Fruit fly (Drosophila melanogaster) whole organism, embryonic: ENCODE measurements around the gene Hr38.
A peak's percentile ranks its signal among the peaks of the same experiment; 100 is the strongest.

Experiments
- BEAF-32 ChIP-seq: fragments of 200-800 bp; sonication (Bioruptor generic); optimal IDR thresholded peaks from 3 replicates; lab custom pipeline; 2017; ENCODE audit warnings: missing biosample characterization, missing genetic modification characterization, mild to moderate bottlenecking, moderate library complexity, missing genetic modification reagents
- CG10267 ChIP-seq: fragments of 200-800 bp; sonication (Bioruptor generic); optimal IDR thresholded peaks from 2 replicates; lab custom pipeline; 2018; ENCODE audit warnings: missing biosample characterization, mild to moderate bottlenecking, missing genetic modification characterization, moderate library complexity
- CG10462 ChIP-seq: fragments of 200-800 bp; sonication (Bioruptor generic); optimal IDR thresholded peaks from 2 replicates; lab custom pipeline; 2016; ENCODE audit warnings: missing biosample characterization, missing genetic modification characterization
- CG10959 ChIP-seq: fragments of 200-800 bp; sonication (Bioruptor generic); IDR thresholded peaks from 2 replicates; pipeline ENCODE4 v1.3.6; 2022; ENCODE audit warnings: missing biosample characterization, missing genetic modification characterization
- CG12236 ChIP-seq: fragments of 200-800 bp; sonication (Bioruptor generic); optimal IDR thresholded peaks from 2 replicates; lab custom pipeline; 2016; ENCODE audit warnings: missing biosample characterization, missing genetic modification characterization
- CG12299 ChIP-seq: fragments of 200-800 bp; sonication (Bioruptor generic); optimal IDR thresholded peaks from 2 replicates; lab custom pipeline; 2018; ENCODE audit warnings: missing biosample characterization, mild to moderate bottlenecking, missing genetic modification characterization
- CG1233 ChIP-seq: fragments of 200-800 bp; sonication (Bioruptor generic); optimal IDR thresholded peaks from 4 replicates; lab custom pipeline; 2018; ENCODE audit warnings: missing biosample characterization, mild to moderate bottlenecking, missing genetic modification characterization
- CG12659 ChIP-seq: fragments of 200-800 bp; sonication (Bioruptor generic); optimal IDR thresholded peaks from 3 replicates; lab custom pipeline; 2017; ENCODE audit warnings: mild to moderate bottlenecking, missing biosample characterization, missing genetic modification reagents, missing genetic modification characterization
- CG13424 ChIP-seq: fragments of 200-800 bp; sonication (Bioruptor generic); optimal IDR thresholded peaks from 2 replicates; lab custom pipeline; 2019; ENCODE audit warnings: missing biosample characterization, mild to moderate bottlenecking, missing genetic modification characterization, moderate library complexity
- CG1832 ChIP-seq: fragments of 200-800 bp; sonication (Bioruptor generic); optimal IDR thresholded peaks from 2 replicates; lab custom pipeline; 2017; ENCODE audit warnings: missing biosample characterization, mild to moderate bottlenecking, missing genetic modification characterization, inconsistent platforms
- CG42726 ChIP-seq: fragments of 200-800 bp; sonication (Bioruptor generic); IDR thresholded peaks from 2 replicates; pipeline ENCODE4 v1.3.6; 2022; ENCODE audit warnings: missing biosample characterization, missing genetic modification characterization; ENCODE audit not compliant: partially characterized antibody
- CG43689 ChIP-seq: fragments of 200-800 bp; sonication (Bioruptor generic); IDR thresholded peaks from 2 replicates; pipeline ENCODE4 v1.3.6; 2022; ENCODE audit warnings: missing biosample characterization, missing genetic modification characterization
- CG5245 ChIP-seq: fragments of 200-800 bp; sonication (Bioruptor generic); optimal IDR thresholded peaks from 3 replicates; lab custom pipeline; 2016; ENCODE audit warnings: missing biosample characterization, missing genetic modification characterization
- CG5953 ChIP-seq: fragments of 200-800 bp; sonication (Bioruptor generic); IDR thresholded peaks from 2 replicates; pipeline ENCODE4 v1.3.6; 2022; ENCODE audit warnings: missing biosample characterization, missing genetic modification characterization
- CG6254 ChIP-seq: fragments of 200-800 bp; sonication (Bioruptor generic); optimal IDR thresholded peaks from 3 replicates; lab custom pipeline; 2017; ENCODE audit warnings: mild to moderate bottlenecking, missing biosample characterization, missing genetic modification reagents, missing genetic modification characterization
- CG7357 ChIP-seq: fragments of 200-800 bp; sonication (Bioruptor generic); IDR thresholded peaks from 3 replicates; pipeline ENCODE4 v1.3.6; 2022; ENCODE audit warnings: missing biosample characterization, missing genetic modification characterization
- CG9797 ChIP-seq: fragments of 200-800 bp; sonication (Bioruptor generic); optimal IDR thresholded peaks from 3 replicates; lab custom pipeline; 2018; ENCODE audit warnings: missing biosample characterization, mild to moderate bottlenecking, missing genetic modification characterization
- CoRest ChIP-seq: fragments of 200-800 bp; sonication (Bioruptor generic); optimal IDR thresholded peaks from 3 replicates; lab custom pipeline; 2018; ENCODE audit warnings: missing biosample characterization, mild to moderate bottlenecking, missing genetic modification characterization, moderate library complexity
- Dref ChIP-seq: fragments of 200-800 bp; sonication (Bioruptor generic); IDR thresholded peaks from 2 replicates; pipeline ENCODE4 v1.3.6; 2022; ENCODE audit warnings: missing biosample characterization, missing genetic modification characterization
- Elba2 ChIP-seq: fragments of 200-800 bp; sonication (Bioruptor generic); optimal IDR thresholded peaks from 3 replicates; lab custom pipeline; 2016; ENCODE audit warnings: missing biosample characterization, missing genetic modification characterization
- H15 ChIP-seq: fragments of 200-800 bp; sonication (Bioruptor generic); IDR thresholded peaks from 3 replicates; pipeline ENCODE4 v1.3.6; 2022; ENCODE audit warnings: missing biosample characterization, missing genetic modification characterization
- HLHmδ ChIP-seq: fragments of 200-800 bp; sonication (Bioruptor generic); optimal IDR thresholded peaks from 2 replicates; lab custom pipeline; 2018; ENCODE audit warnings: missing biosample characterization, mild to moderate bottlenecking, missing genetic modification characterization, moderate library complexity
- Hmr ChIP-seq: fragments of 200-800 bp; sonication (Bioruptor generic); optimal IDR thresholded peaks from 3 replicates; lab custom pipeline; 2017; ENCODE audit warnings: mild to moderate bottlenecking, missing biosample characterization, missing genetic modification reagents, missing genetic modification characterization
- Jarid2 ChIP-seq: fragments of 200-800 bp; sonication (Bioruptor generic); optimal IDR thresholded peaks from 3 replicates; lab custom pipeline; 2017; ENCODE audit warnings: mild to moderate bottlenecking, missing biosample characterization, missing genetic modification reagents, missing genetic modification characterization
- Max ChIP-seq: fragments of 200-800 bp; sonication (Bioruptor generic); optimal IDR thresholded peaks from 2 replicates; lab custom pipeline; 2016; ENCODE audit warnings: missing biosample characterization, mild to moderate bottlenecking, missing genetic modification characterization
- Myb ChIP-seq: fragments of 200-800 bp; sonication (Bioruptor generic); optimal IDR thresholded peaks from 2 replicates; lab custom pipeline; 2016; ENCODE audit warnings: missing biosample characterization, missing genetic modification characterization
- Opbp ChIP-seq: fragments of 200-800 bp; sonication (Bioruptor generic); IDR thresholded peaks from 3 replicates; pipeline ENCODE4 v1.3.6; 2022; ENCODE audit warnings: missing biosample characterization, missing genetic modification characterization; ENCODE audit not compliant: partially characterized antibody
- Scr ChIP-seq: fragments of 200-800 bp; sonication (Bioruptor generic); IDR thresholded peaks from 2 replicates; pipeline ENCODE4 v1.3.6; 2022; ENCODE audit warnings: missing biosample characterization, missing genetic modification characterization; ENCODE audit not compliant: partially characterized antibody
- ac ChIP-seq: fragments of 200-800 bp; sonication (Bioruptor generic); optimal IDR thresholded peaks from 3 replicates; lab custom pipeline; 2017; ENCODE audit warnings: missing biosample characterization, mild to moderate bottlenecking, missing genetic modification characterization
- dm ChIP-seq: fragments of 200-800 bp; sonication (Bioruptor generic); optimal IDR thresholded peaks from 3 replicates; lab custom pipeline; 2016; ENCODE audit warnings: missing biosample characterization, missing genetic modification characterization
- dpn ChIP-seq, 2 experiments: fragments of 200-800 bp; sonication (Bioruptor generic); optimal IDR thresholded peaks; 3 replicates each; lab custom pipeline; 2016; ENCODE audit warnings: missing biosample characterization in 2 of 2, missing genetic modification characterization in 2 of 2
- exex ChIP-seq: fragments of 200-800 bp; sonication (Bioruptor generic); optimal IDR thresholded peaks from 4 replicates; lab custom pipeline; 2018; ENCODE audit warnings: missing biosample characterization, mild to moderate bottlenecking, missing genetic modification characterization, moderate library complexity
- fd3F ChIP-seq: fragments of 200-800 bp; sonication (Bioruptor generic); optimal IDR thresholded peaks from 2 replicates; lab custom pipeline; 2018; ENCODE audit warnings: missing biosample characterization, mild to moderate bottlenecking, missing genetic modification characterization, moderate library complexity
- fd96Cb ChIP-seq: fragments of 200-800 bp; sonication (Bioruptor generic); optimal IDR thresholded peaks from 2 replicates; lab custom pipeline; 2018; ENCODE audit warnings: missing biosample characterization, mild to moderate bottlenecking, missing genetic modification characterization, moderate library complexity
- kah ChIP-seq: fragments of 200-800 bp; sonication (Bioruptor generic); optimal IDR thresholded peaks from 2 replicates; lab custom pipeline; 2018; ENCODE audit warnings: missing biosample characterization, mild to moderate bottlenecking, missing genetic modification characterization
- mld ChIP-seq: fragments of 200-800 bp; sonication (Bioruptor generic); IDR thresholded peaks from 3 replicates; pipeline ENCODE4 v1.3.6; 2022; ENCODE audit warnings: missing biosample characterization, missing genetic modification characterization; ENCODE audit not compliant: partially characterized antibody
- org-1 ChIP-seq: fragments of 200-800 bp; sonication (Bioruptor generic); optimal IDR thresholded peaks from 2 replicates; lab custom pipeline; 2017; ENCODE audit warnings: missing biosample characterization, missing genetic modification characterization
- p53 ChIP-seq: fragments of 200-800 bp; sonication (Bioruptor generic); optimal IDR thresholded peaks from 2 replicates; lab custom pipeline; 2016; ENCODE audit warnings: missing biosample characterization, missing genetic modification characterization
- pan ChIP-seq, 4 experiments: fragments of >200 bp in 3 of 4; fragments of 200-800 bp in 1 of 4; sonication (Bioruptor generic) in 1 of 4; optimal IDR thresholded peaks in 3 of 4; IDR thresholded peaks in 1 of 4; 2 replicates each; pipeline versions ENCODE4 v1.3.6 to Lab custom; 2017 to 2022; ENCODE audit warnings: missing biosample characterization in 2 of 4, missing genetic modification characterization in 2 of 4, mixed read lengths in 1 of 4
- pho ChIP-seq: fragments of 200-800 bp; sonication (Bioruptor generic); optimal IDR thresholded peaks from 2 replicates; lab custom pipeline; 2016; ENCODE audit warnings: missing biosample characterization, missing genetic modification characterization
- pum ChIP-seq: fragments of 200-800 bp; sonication (Bioruptor generic); optimal IDR thresholded peaks from 2 replicates; lab custom pipeline; 2016; ENCODE audit warnings: missing biosample characterization, missing genetic modification characterization
- sc ChIP-seq, 3 experiments: fragments of >200 bp in 2 of 3; fragments of 200-800 bp in 1 of 3; sonication (Bioruptor generic) in 1 of 3; optimal IDR thresholded peaks; 2 replicates in 2 of 3; 3 replicates in 1 of 3; lab custom pipeline; 2017; ENCODE audit warnings: mild to moderate bottlenecking in 1 of 3, missing biosample characterization in 1 of 3, missing genetic modification characterization in 1 of 3, missing genetic modification reagents in 1 of 3
- seq ChIP-seq: fragments of 200-800 bp; sonication (Bioruptor generic); IDR thresholded peaks from 2 replicates; pipeline ENCODE4 v1.3.6; 2022; ENCODE audit warnings: missing biosample characterization, missing genetic modification characterization
- shn ChIP-seq: fragments of 200-800 bp; sonication (Bioruptor generic); optimal IDR thresholded peaks from 3 replicates; lab custom pipeline; 2016; ENCODE audit warnings: missing biosample characterization, missing genetic modification characterization
- stc ChIP-seq: fragments of 200-800 bp; sonication (Bioruptor generic); IDR thresholded peaks from 2 replicates; pipeline ENCODE4 v1.3.6; 2022; ENCODE audit warnings: missing biosample characterization, missing genetic modification characterization

Hr38 gene

DNA sequence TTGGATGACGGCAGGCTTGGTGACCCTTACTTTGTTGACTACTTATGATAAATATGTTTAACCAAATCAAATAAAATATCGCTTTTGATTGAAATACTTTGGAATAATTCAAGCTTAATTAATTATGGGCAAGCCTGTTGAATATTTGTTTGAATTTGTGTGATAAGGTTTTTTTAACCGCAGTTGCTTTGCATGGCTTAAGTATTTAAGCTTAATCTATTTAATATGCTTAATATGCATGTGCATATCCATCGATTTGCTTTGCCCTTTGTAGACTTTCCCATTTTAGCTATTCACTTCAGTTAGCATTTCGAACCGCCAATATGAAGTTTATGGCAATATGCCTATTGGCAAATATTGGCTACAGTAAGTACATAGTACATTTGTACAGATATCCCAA, 73.8 kb downstream of the Hr38 start, which contains the start of gene Sfp38D:
Sfp38D (plus strand) TSS at position 301 of the 400 bp plus-strand sequence.
- TF ChIP-seq Elba2 (peak; percentile 38), CG10959 (GFP tag; lab: Robert Waterston, UW) (no peak)

DNA sequence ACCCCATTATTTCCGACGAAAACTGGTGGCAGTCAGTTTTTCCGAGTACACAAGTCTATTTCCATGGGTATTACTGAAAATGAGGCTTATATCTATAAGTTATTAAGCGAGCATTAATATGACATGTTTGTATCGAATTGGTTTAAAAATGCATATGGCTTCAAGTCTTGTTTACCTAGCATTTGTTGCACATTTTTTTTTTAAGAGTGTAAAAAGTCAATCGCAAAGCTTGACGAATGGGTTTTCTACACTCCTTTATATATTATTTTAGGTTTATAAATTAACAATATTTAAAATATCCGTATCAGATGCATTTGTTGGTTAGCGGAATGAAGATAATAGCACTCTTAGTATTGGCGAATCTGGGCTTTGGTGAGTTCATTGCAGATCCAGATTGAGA, 74.6 kb downstream of the Hr38 start, which contains the start of gene CG31680:
CG31680 (plus strand) TSS at position 301 of the 400 bp plus-strand sequence.
- TF ChIP-seq fd3F (GFP tag; lab: Kevin White, UChicago), result no peak
- TF ChIP-seq CG12236, result no peak
- TF ChIP-seq Dref (GFP tag; lab: Robert Waterston, UW), result no peak
- no peak for TF ChIP-seq Hmr (GFP tag; lab: Kevin White, UChicago)
- no peak for TF ChIP-seq ac (GFP tag; lab: Kevin White, UChicago)

DNA sequence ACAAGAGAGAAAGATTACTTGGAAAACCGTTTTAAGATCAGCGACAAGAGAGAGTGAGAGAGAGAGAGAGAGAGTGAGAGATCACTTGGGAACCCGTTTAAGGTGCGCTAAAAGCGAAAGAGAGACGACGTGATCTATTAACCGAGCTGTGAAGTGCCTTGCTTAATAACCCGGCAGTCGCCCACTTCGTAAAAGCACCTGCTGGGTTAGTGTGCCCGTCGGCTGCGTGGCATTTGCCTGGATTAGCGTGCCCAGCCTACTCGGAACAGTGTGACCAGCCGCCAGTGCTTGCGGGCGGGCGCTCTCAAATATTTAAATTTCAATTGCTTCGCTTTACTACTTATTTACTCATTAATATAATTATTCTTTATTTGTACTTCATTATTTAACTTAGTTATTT, 76.0 kb downstream of the Hr38 start:
- TF ChIP-seq Jarid2 (GFP tag; lab: Kevin White, UChicago) (peak; percentile 8), stc (0 out of 2 replicates have a peak, but pooled peaks have one; percentile 33), CG5245 (GFP tag; lab: Kevin White, UChicago) (no peak), CG10267 (peak; percentile 23), CG42726 (GFP tag; lab: Robert Waterston, UW) (0 out of 2 replicates have a peak, but pooled peaks have one; percentile 36), CG12659 (peak; percentile 33), Max (GFP tag; lab: Kevin White, UChicago) (peak; percentile 8), dm (peak; percentile 32), Opbp (GFP tag; lab: Robert Waterston, UW) (peak; percentile 73; the same call in 2 of the 3 replicates), pho (GFP tag; lab: Kevin White, UChicago) (no peak), CG10462 (no peak), Scr (GFP tag; lab: Robert Waterston, UW) (peak; percentile 25; the same call in 1 of the 2 replicates), CG7357 (GFP tag; lab: Robert Waterston, UW) (no peak), shn (GFP tag; lab: Kevin White, UChicago) (no peak), Hmr (GFP tag; lab: Kevin White, UChicago) (peak; percentile 76), CG1832 (GFP tag; lab: Kevin White, UChicago) (peak; percentile 45), kah (GFP tag; lab: Kevin White, UChicago) (peak; percentile 14), pum (GFP tag; lab: Kevin White, UChicago) (no peak), CG1233 (GFP tag; lab: Kevin White, UChicago) (no peak), CoRest (tag; lab: Kevin White, UChicago) (peak; percentile 54), exex (tag; lab: Kevin White, UChicago) (no peak), fd96Cb (tag; lab: Kevin White, UChicago) (no peak), BEAF-32 (GFP tag; lab: Kevin White, UChicago) (peak; percentile 29), CG12299 (tag; lab: Kevin White, UChicago) (no peak), CG9797 (GFP tag; lab: Kevin White, UChicago) (peak; percentile 95), HLHmδ (no peak), mld (peak; percentile 44; the same call in 1 of the 3 replicates), org-1 (no peak), Myb (GFP tag; lab: Kevin White, UChicago) (peak; percentile 27), seq (GFP tag; lab: Robert Waterston, UW) (no peak), sc (optimal IDR thresholded peaks at IDR 0.05; lab: Kevin White, UChicago) (no peak), sc (GFP tag; optimal IDR thresholded peaks at IDR 0.05; lab: Kevin White, UChicago) (peak; percentile 25), dpn (GFP tag; optimal IDR thresholded peaks at IDR 0.05; lab: Kevin White, UChicago) (no peak), CG5953 (GFP tag; lab: Robert Waterston, UW) (no peak), pan (optimal IDR thresholded peaks at IDR 0.05; lab: Kevin White, UChicago) (no peak), pan (GFP tag; optimal IDR thresholded peaks at IDR 0.05 in 1 of 2, IDR thresholded peaks at IDR 0.05 in 1 of 2) (no peak), CG6254 (GFP tag; lab: Kevin White, UChicago) (peak; percentile 9), p53 (no peak), H15 (GFP tag; lab: Robert Waterston, UW) (no peak), CG13424 (tag; lab: Kevin White, UChicago) (no peak), CG43689 (GFP tag; lab: Robert Waterston, UW) (no peak)
